Worm (Caenorhabditis elegans): ENCODE results near the gene H08J19.1.

DNA sequence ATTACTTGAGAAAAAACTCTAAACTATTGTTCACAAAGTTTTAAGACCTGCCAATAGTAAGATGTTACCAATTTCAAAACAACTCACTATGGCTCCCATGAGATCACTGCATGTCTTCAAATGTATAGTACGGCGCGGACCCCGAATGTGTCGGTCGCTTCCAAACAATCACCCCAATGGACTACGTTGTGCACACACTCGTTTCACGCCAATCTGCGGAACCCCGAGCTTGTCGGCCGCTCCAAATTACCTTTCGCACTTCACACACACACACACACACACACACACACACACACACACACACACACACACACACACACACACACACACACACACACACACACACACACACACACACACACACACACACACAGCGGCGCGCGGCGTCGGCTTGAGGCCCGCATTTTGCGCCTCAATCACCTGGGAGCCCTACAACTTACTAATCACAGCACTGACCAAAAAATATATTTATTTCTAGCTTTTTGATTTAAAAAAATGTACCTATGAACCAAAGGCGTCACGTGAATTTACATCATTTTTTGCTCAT lies 25.4 kb downstream of the H08J19.1 start:
- TF ChIP-seq ama-1 (optimal IDR thresholded peaks at IDR 0.05): no peak
- no peak for TF ChIP-seq ama-1 (GFP tag; optimal IDR thresholded peaks at IDR 0.05)
- TF ChIP-seq nhr-90 (tag; optimal IDR thresholded peaks at IDR 0.05): no peak
- TF ChIP-seq madf-8 (GFP tag; conservative IDR thresholded peaks at IDR 0.05): no peak
- no peak for TF ChIP-seq pha-4 (tag; optimal IDR thresholded peaks at IDR 0.05)
